Worm (Caenorhabditis elegans): ENCODE results near the gene Y39A3A.2.

DNA sequence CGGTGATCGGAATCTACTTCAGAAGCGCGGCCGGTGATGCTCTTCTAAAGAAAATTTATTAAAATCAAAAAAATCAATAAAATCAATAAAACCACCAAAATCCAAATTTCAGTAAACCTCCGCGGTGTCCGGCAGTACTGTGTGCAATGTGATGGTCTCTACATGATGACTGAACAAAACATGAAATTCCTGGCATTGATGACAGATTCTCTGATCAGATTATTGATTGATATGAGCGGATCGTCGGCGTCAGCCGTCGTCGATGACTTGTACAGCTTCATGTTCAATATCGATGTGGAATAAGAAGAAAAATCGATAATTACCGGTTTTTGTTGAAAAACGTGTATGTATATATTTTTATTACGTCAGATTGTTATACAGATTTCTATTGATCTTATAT, 48.6 kb downstream of the Y39A3A.2 start:
- TF ChIP-seq lsy-2 (tag; optimal IDR thresholded peaks at IDR 0.05) (no peak), nhr-71 (tag; optimal IDR thresholded peaks at IDR 0.05) (no peak), sox-4 (tag; optimal IDR thresholded peaks at IDR 0.05) (no peak), ama-1 (optimal IDR thresholded peaks at IDR 0.05) (no peak), lin-39 (tag; optimal IDR thresholded peaks at IDR 0.05) (no peak), ceh-63 (GFP tag; optimal IDR thresholded peaks at IDR 0.05) (no peak), nhr-76 (tag; optimal IDR thresholded peaks at IDR 0.05) (no peak), Y116A8C.19 (tag; optimal IDR thresholded peaks at IDR 0.05; ENCODE audit: borderline replicate concordance) (no peak)

Data from whole organism, L1 larva.